Fruit fly (Drosophila melanogaster): ENCODE results near the gene Sap47.

Sap47 gene

dm6 chr3R:15965169-15965568 lies 30.3 kb downstream of the Sap47 start, which contains the start of the genes CG32856 and Rbf2 (continued):
- TF ChIP-seq PHDP (tag; optimal IDR thresholded peaks at IDR 0.05), result peak; percentile 92
- peak; percentile 5 for TF ChIP-seq nom (GFP tag; optimal IDR thresholded peaks at IDR 0.05)
- TF ChIP-seq CG10366 (GFP tag; IDR thresholded peaks at IDR 0.05), result peak; percentile 80
- TF ChIP-seq sqz (GFP tag; optimal IDR thresholded peaks at IDR 0.05), result no peak
- TF ChIP-seq disco-r (GFP tag; optimal IDR thresholded peaks at IDR 0.05), result peak; percentile 46
- TF ChIP-seq jing (GFP tag; optimal IDR thresholded peaks at IDR 0.05), result peak; percentile 49
- TF ChIP-seq CG10209 (GFP tag; optimal IDR thresholded peaks at IDR 0.05), result peak; percentile 73
- no peak for TF ChIP-seq Nf-YA (GFP tag; IDR thresholded peaks at IDR 0.05)
- TF ChIP-seq org-1 (GFP tag; optimal IDR thresholded peaks at IDR 0.05), result peak; percentile 57
- TF ChIP-seq CG15514 (GFP tag; optimal IDR thresholded peaks at IDR 0.05), result peak; percentile 59
- peak; percentile 26 for TF ChIP-seq Max (GFP tag; optimal IDR thresholded peaks at IDR 0.05)
- TF ChIP-seq ara (GFP tag; IDR thresholded peaks at IDR 0.05), result no peak
- peak; percentile 63 for TF ChIP-seq CG12219 (GFP tag; optimal IDR thresholded peaks at IDR 0.05)
- peak; percentile 93 for TF ChIP-seq nerfin-2 (GFP tag; IDR thresholded peaks at IDR 0.05; ENCODE audit: partially characterized antibody)
- TF ChIP-seq CG16813 (GFP tag; IDR thresholded peaks at IDR 0.05; ENCODE audit: partially characterized antibody), result peak; percentile 79
- TF ChIP-seq bbx (GFP tag; IDR thresholded peaks at IDR 0.05; ENCODE audit: partially characterized antibody), result peak; percentile 88
- peak; percentile 62 for TF ChIP-seq inv (GFP tag; IDR thresholded peaks at IDR 0.05; ENCODE audit: partially characterized antibody)
- peak; percentile 80 for TF ChIP-seq chn (GFP tag; optimal IDR thresholded peaks at IDR 0.05)
- TF ChIP-seq sna (GFP tag; IDR thresholded peaks at IDR 0.05; ENCODE audit: partially characterized antibody), result peak; percentile 70
- TF ChIP-seq CG13123 (GFP tag; optimal IDR thresholded peaks at IDR 0.05), result peak; percentile 72
- TF ChIP-seq CG13775 (GFP tag; optimal IDR thresholded peaks at IDR 0.05), result peak; percentile 75
- peak; percentile 75 for TF ChIP-seq Sry-δ (GFP tag; optimal IDR thresholded peaks at IDR 0.05)
- peak; percentile 91 for TF ChIP-seq Hsf (GFP tag; optimal IDR thresholded peaks at IDR 0.05)
- no peak for TF ChIP-seq CG6689 (GFP tag; IDR thresholded peaks at IDR 0.05)
- peak; percentile 6 for TF ChIP-seq CG33213 (GFP tag; optimal IDR thresholded peaks at IDR 0.05)
- TF ChIP-seq CG17359 (tag; optimal IDR thresholded peaks at IDR 0.05), result no peak
- TF ChIP-seq zen (tag; optimal IDR thresholded peaks at IDR 0.05), result peak; percentile 61
- TF ChIP-seq Lim3 (GFP tag; IDR thresholded peaks at IDR 0.05), result no peak
- peak; percentile 50 for TF ChIP-seq luna (GFP tag; optimal IDR thresholded peaks at IDR 0.05)
- no peak for TF ChIP-seq CG4328 (GFP tag; optimal IDR thresholded peaks at IDR 0.05)
- TF ChIP-seq dati (GFP tag; IDR thresholded peaks at IDR 0.05), result no peak
- peak; percentile 84 to 87 for TF ChIP-seq dpn (GFP tag; optimal IDR thresholded peaks at IDR 0.05)
- peak; percentile 82 for TF ChIP-seq CG13894 (tag; optimal IDR thresholded peaks at IDR 0.05)
- peak; percentile 92 for TF ChIP-seq CG30403 (GFP tag; optimal IDR thresholded peaks at IDR 0.05)
- TF ChIP-seq unpg (GFP tag; optimal IDR thresholded peaks at IDR 0.05), result peak; percentile 93
- TF ChIP-seq ERR (GFP tag; optimal IDR thresholded peaks at IDR 0.05), result peak; percentile 56
- peak; percentile 58 for TF ChIP-seq odd (GFP tag; optimal IDR thresholded peaks at IDR 0.05)
- TF ChIP-seq Hr51 (GFP tag; optimal IDR thresholded peaks at IDR 0.05), result peak; percentile 67 to 89
- peak; percentile 85 for TF ChIP-seq az2 (GFP tag; optimal IDR thresholded peaks at IDR 0.05)
- TF ChIP-seq CG8944 (GFP tag; optimal IDR thresholded peaks at IDR 0.05), result peak; percentile 16
- TF ChIP-seq pros (GFP tag; optimal IDR thresholded peaks at IDR 0.05), result no peak
- peak; percentile 81 for TF ChIP-seq CHES-1-like (GFP tag; optimal IDR thresholded peaks at IDR 0.05)
- no peak for TF ChIP-seq Hr78 (GFP tag; optimal IDR thresholded peaks at IDR 0.05)
- peak; percentile 2 for TF ChIP-seq CG9797 (GFP tag; optimal IDR thresholded peaks at IDR 0.05)
- 0 out of 2 replicates have a peak, but pooled peaks have one; percentile 30 for TF ChIP-seq CG14441 (GFP tag; IDR thresholded peaks at IDR 0.05)
- TF ChIP-seq CG34422 (GFP tag; IDR thresholded peaks at IDR 0.05), result peak; percentile 34; the same call in 1 of the 3 replicates
- peak; percentile 67 for TF ChIP-seq Meics (GFP tag; optimal IDR thresholded peaks at IDR 0.05)
- TF ChIP-seq NC2α (GFP tag; optimal IDR thresholded peaks at IDR 0.05), result no peak
- TF ChIP-seq CG17612 (GFP tag; IDR thresholded peaks at IDR 0.05), result no peak
- peak; percentile 31 for TF ChIP-seq ssp (GFP tag; IDR thresholded peaks at IDR 0.05)

Data from whole organism, embryonic.